Fruit fly (Drosophila melanogaster) whole organism: ENCODE data around the gene heca.

Experiments used
- CG8478 ChIP-seq: fragments of >200 bp; optimal IDR thresholded peaks from 2 replicates; lab custom pipeline; 2018; ENCODE audit warnings: inconsistent platforms
- Dll ChIP-seq: fragments of >200 bp; optimal IDR thresholded peaks from 2 replicates; lab custom pipeline; 2017
- EcR ChIP-seq, 2 experiments: fragments of >200 bp; optimal IDR thresholded peaks; 2 replicates each; lab custom pipeline; 2017; ENCODE audit warnings: missing biosample characterization in 2 of 2, missing genetic modification characterization in 2 of 2, missing genetic modification reagents in 2 of 2
- pan ChIP-seq: fragments of >200 bp; optimal IDR thresholded peaks from 2 replicates; lab custom pipeline; 2017
- psq ChIP-seq: fragments of >200 bp; optimal IDR thresholded peaks from 2 replicates; lab custom pipeline; 2017
- usp ChIP-seq: fragments of >200 bp; optimal IDR thresholded peaks from 2 replicates; lab custom pipeline; 2017; ENCODE audit warnings: missing biosample characterization, missing genetic modification characterization, mixed read lengths

heca gene

dm6 chr3R:30296035-30296434, 18.3 kb downstream of the heca start:
- TF ChIP-seq pan (lab: Kevin White, UChicago) (no peak), Dll (lab: Kevin White, UChicago) (no peak), psq (lab: Kevin White, UChicago) (no peak), CG8478 (no peak), EcR (GFP tag; optimal IDR thresholded peaks at IDR 0.05; lab: Kevin White, UChicago) (no peak)

DNA sequence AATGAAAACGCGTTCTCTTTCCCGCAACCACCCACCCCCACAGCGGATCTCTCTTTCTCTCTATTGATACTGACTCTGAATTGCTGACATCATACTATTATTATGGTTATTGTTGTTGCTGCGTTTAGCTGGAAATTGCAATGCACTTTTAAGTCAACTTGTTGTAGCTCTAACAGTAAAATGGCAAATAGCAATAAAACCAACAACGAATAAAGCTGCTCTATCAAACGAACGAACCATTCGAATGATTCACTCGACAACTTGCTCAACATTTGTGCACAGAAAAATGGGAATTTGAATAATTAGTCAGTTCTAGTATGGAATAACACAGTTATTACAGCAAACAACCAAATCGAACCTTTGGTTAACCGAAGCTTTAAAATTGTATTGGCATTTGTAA, 19.1 kb downstream of the heca start:
- TF ChIP-seq pan (lab: Kevin White, UChicago): no peak
- no peak for TF ChIP-seq psq (lab: Kevin White, UChicago)
- TF ChIP-seq usp (GFP tag; lab: Kevin White, UChicago): no peak
- no peak for TF ChIP-seq CG8478
- no peak for TF ChIP-seq EcR (GFP tag; optimal IDR thresholded peaks at IDR 0.05; lab: Kevin White, UChicago)

DNA sequence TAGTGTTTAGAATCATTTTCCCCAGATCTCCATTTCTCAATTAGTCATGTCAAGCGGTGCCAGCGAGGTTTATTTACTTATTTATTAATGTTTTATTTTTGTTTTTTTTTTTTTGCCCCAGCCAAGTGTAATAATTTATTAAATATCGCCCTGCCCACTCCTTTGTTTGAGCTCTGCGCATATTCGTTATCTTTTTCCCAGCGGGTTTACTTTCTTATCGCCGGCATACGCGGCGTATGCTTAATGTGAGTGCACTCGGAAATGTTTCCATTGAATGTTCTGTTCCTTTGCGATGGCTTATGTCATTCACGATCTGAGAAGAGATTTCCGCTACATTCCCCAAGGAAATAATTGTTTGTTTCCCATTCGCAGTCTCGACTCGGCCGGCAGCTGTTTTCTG, 19.9 kb downstream of the heca start:
- no peak for TF ChIP-seq pan (lab: Kevin White, UChicago)
- no peak for TF ChIP-seq Dll (lab: Kevin White, UChicago)
- no peak for TF ChIP-seq EcR (GFP tag; optimal IDR thresholded peaks at IDR 0.05; lab: Kevin White, UChicago)
- TF ChIP-seq psq (lab: Kevin White, UChicago): no peak
- TF ChIP-seq CG8478: no peak
- TF ChIP-seq usp (GFP tag; lab: Kevin White, UChicago): no peak

DNA sequence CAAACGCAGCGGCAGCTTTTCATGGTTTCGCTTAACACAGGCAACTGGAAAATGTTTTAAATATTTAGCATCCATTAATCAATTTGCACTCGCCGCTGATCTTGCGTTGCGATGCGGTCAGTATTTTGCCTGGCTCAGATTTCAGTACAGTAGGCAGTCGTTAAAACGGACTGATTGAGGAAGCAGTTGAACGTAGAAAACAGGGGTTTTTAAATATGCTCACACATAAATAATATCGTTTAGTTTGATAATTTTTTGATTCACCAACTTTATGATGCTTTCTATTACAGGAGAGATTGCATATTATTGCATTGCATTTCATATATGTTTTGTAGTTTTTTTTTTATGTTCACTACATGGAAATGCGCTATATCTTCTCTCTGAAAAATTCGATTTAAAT, 25.6 kb downstream of the heca start:
- no peak for TF ChIP-seq usp (GFP tag; lab: Kevin White, UChicago)
- TF ChIP-seq CG8478: no peak

DNA sequence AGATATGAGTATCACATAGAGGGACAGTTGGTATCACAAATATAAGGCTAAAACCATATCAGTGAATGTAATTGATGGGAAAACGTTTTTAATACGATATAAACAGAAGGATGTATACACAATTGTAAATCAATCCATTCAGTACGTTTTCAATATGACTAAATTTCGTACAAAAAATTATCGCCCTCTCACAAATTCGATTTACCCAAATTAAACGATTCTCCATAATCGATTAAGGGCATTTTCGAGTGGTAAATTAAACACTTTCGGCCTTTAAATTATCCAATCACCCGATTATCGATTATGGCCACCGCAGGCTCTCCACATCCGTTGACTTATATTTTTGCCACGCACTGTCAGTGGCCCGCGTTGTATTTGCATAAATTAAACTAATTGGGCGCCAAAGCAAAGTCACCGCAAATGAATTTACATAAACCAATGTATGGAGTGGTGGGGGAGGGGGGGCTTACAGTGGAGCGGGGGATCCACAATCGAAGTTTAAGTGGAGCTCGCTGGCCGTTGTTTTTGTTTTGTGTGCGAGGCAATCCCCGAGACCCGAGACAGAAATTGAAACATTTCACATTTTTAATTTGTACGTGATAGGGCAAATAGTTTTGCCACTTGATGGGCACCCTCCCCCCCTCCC, 27.3 kb downstream of the heca start:
- TF ChIP-seq CG8478 (no peak), pan (lab: Kevin White, UChicago) (no peak), usp (GFP tag; lab: Kevin White, UChicago) (no peak), EcR (GFP tag; optimal IDR thresholded peaks at IDR 0.05; lab: Kevin White, UChicago) (no peak), psq (lab: Kevin White, UChicago) (no peak), Dll (lab: Kevin White, UChicago) (no peak)

DNA sequence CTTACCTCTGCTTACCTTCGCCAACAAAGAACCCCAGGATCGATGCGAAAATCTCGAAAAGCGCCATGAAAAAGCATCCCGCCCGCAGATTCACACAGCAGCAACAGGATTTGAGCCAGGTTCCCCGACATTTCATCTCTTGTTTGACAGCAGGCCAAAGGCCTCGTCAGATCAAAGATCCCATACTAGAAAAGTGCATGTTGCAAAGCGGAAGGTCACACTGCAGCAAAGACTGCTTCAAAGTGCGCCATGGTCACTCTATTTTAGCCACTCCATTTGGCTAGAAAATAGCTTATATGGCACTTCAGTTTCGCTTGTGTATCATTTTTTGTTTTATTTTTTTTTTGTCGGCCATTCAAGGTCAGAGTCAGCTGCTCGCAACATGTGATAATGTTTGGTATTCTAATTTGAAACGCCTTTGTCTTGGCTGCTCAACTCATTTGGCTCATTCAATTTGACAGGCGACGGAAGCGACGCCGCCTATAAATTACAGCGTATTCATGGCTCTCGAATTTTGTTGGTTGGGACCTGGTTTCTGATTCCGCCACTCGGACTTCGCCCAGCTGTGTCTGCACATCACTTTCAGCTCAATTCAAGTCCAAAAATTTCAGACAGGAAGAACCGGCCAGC, 28.9 kb downstream of the heca start, which contains the start of gene CG34300:
Gene CG34300, minus strand, starts transcription at position 136 of the 630 bp plus-strand sequence.
- TF ChIP-seq usp (GFP tag; lab: Kevin White, UChicago): no peak
- no peak for TF ChIP-seq CG8478
- no peak for TF ChIP-seq psq (lab: Kevin White, UChicago)
- TF ChIP-seq pan (lab: Kevin White, UChicago): no peak
- TF ChIP-seq EcR (GFP tag; optimal IDR thresholded peaks at IDR 0.05; lab: Kevin White, UChicago): no peak
- TF ChIP-seq Dll (lab: Kevin White, UChicago): no peak

DNA sequence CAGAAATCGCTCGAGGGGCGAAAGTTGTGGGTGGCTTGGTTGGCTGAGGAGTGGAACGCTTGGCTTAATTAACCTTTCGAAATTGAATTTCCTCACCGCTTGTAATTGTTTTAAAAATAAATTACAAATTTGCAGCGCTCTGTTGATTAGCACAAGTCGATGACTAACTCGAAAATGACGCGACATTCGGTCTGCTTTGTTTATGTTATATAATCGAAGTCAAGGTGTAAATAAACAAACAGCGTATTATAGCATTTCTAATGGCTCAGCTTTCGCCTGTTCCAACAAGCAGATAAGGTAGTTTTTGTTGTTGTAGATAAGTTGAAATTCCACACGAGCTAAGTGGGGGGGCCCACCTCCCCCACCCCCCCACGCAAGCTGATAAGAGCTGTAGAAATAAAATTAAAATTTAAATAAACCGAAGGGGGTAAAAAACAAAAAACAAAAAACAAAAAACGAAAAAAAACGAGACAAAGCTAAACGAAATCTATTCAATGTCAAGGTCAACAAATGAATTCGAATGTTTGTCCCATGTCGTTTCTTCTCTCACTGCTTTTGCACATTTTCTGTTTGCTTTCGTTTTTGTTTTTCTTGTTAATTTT, 30.2 kb downstream of the heca start:
- TF ChIP-seq pan (lab: Kevin White, UChicago): no peak
- TF ChIP-seq CG8478: no peak
- no peak for TF ChIP-seq Dll (lab: Kevin White, UChicago)
- TF ChIP-seq psq (lab: Kevin White, UChicago): no peak
- TF ChIP-seq EcR (GFP tag; optimal IDR thresholded peaks at IDR 0.05; lab: Kevin White, UChicago): no peak
- TF ChIP-seq usp (GFP tag; lab: Kevin White, UChicago): no peak

dm6 chr3R:30312545-30312944, 34.8 kb downstream of the heca start:
- TF ChIP-seq Dll (lab: Kevin White, UChicago) (no peak), pan (lab: Kevin White, UChicago) (no peak), CG8478 (no peak), EcR (GFP tag; optimal IDR thresholded peaks at IDR 0.05; lab: Kevin White, UChicago) (no peak), usp (GFP tag; lab: Kevin White, UChicago) (no peak), psq (lab: Kevin White, UChicago) (no peak)

DNA sequence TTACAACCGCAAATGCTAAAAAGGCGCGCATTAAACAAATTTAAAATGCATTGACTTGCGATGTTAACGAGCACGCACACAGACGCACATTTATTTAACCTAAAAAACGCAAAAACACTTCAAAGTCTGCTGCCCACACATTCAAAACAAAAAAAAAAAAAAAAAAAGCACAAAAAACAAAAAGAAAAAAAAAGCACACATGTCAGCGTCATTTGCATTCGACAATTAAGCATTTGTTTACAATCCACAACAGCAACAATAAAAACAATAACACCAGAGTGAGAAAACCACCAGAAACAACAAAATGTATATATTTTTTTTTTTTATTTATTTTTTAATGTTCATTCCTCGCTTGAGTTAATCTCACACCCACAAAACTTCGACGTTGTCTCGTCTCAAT, 36.6 kb downstream of the heca start:
- TF ChIP-seq usp (GFP tag; lab: Kevin White, UChicago) (no peak), psq (lab: Kevin White, UChicago) (no peak), pan (lab: Kevin White, UChicago) (no peak), EcR (GFP tag; optimal IDR thresholded peaks at IDR 0.05; lab: Kevin White, UChicago) (no peak), CG8478 (no peak), Dll (lab: Kevin White, UChicago) (no peak)

- no peak for TF ChIP-seq Dll (lab: Kevin White, UChicago)
These were observed 47.8 kb downstream of the heca start for dm6 chr3R:30325442-30326058.

dm6 chr3R:30326634-30327033, 48.9 kb downstream of the heca start:
- no peak for TF ChIP-seq psq (lab: Kevin White, UChicago)
- no peak for TF ChIP-seq EcR (GFP tag; optimal IDR thresholded peaks at IDR 0.05; lab: Kevin White, UChicago)
- TF ChIP-seq Dll (lab: Kevin White, UChicago): no peak
- TF ChIP-seq pan (lab: Kevin White, UChicago): no peak
- TF ChIP-seq usp (GFP tag; lab: Kevin White, UChicago): no peak
- TF ChIP-seq CG8478: no peak

DNA sequence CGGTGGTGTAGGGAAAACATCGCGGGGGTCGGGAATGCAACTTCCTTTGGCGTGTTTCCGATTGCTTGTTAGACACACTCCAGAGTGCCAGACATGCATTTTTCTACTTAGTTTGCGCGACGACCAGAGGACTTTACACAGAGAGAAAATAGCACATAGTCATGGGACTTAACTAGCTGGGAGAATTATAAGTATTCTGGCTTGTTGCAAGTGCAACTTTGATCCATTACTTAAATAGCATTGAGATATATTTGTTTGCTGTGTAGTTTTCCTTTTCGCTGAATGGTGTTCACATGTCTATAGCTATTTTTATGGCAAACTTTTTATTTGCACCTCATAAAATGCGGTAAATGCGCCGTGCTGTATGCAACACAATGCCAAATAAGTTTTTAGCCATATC, 52.1 kb downstream of the heca start:
- no peak for TF ChIP-seq psq (lab: Kevin White, UChicago)
- TF ChIP-seq EcR (GFP tag; optimal IDR thresholded peaks at IDR 0.05; lab: Kevin White, UChicago): no peak
- no peak for TF ChIP-seq CG8478
